Fruit fly (Drosophila melanogaster) S2 (cell line): ENCODE data around the gene CG11710.

ENCODE experiments used
- CG8478 ChIP-seq: fragments of >200 bp; optimal IDR thresholded peaks from 2 replicates; lab custom pipeline; 2018
- CTCF ChIP-seq, 2 experiments: fragments of >200 bp; optimal IDR thresholded peaks; 2 replicates each; lab custom pipeline; 2018

dm6 chrX:20468192-20468591 is 38.7 kb upstream of the CG11710 start:
- TF ChIP-seq CTCF (optimal IDR thresholded peaks at IDR 0.05; lab: Kevin White, UChicago) (no peak), CG8478 (lab: Kevin White, UChicago) (no peak)
